Worm (Caenorhabditis elegans) whole organism, L4 larva: ENCODE measurements around the gene dmd-3.

Experiments
- egl-27 ChIP-seq: sonication (generic microtip); optimal IDR thresholded peaks from 3 replicates; lab custom pipeline; 2017; ENCODE audit warnings: missing biosample characterization, missing genetic modification reagents, missing genetic modification characterization
- mep-1 ChIP-seq: fragments of 150-350 bp; sonication (generic microtip); optimal IDR thresholded peaks from 3 replicates; lab custom pipeline; 2014; ENCODE audit warnings: missing biosample characterization, missing genetic modification characterization
- nhr-25 ChIP-seq: sonication (generic microtip); optimal IDR thresholded peaks from 2 replicates; lab custom pipeline; 2017; ENCODE audit warnings: missing genetic modification characterization, mild to moderate bottlenecking, missing compliant biosample characterization, antibody characterized with exemption, moderate library complexity, borderline replicate concordance; ENCODE audit not compliant: insufficient read depth
- nhr-77 ChIP-seq: fragments of 150-350 bp; optimal IDR thresholded peaks from 2 replicates; lab custom pipeline; 2014; ENCODE audit warnings: missing biosample characterization, missing genetic modification characterization
- rbr-2 ChIP-seq: sonication (generic microtip); optimal IDR thresholded peaks from 2 replicates; lab custom pipeline; 2016; ENCODE audit warnings: missing genotype, missing genetic modification characterization, missing compliant biosample characterization
- ztf-11 ChIP-seq: fragments of 150-350 bp; optimal IDR thresholded peaks from 2 replicates; lab custom pipeline; 2014; ENCODE audit warnings: missing biosample characterization, missing genetic modification characterization

DNA sequence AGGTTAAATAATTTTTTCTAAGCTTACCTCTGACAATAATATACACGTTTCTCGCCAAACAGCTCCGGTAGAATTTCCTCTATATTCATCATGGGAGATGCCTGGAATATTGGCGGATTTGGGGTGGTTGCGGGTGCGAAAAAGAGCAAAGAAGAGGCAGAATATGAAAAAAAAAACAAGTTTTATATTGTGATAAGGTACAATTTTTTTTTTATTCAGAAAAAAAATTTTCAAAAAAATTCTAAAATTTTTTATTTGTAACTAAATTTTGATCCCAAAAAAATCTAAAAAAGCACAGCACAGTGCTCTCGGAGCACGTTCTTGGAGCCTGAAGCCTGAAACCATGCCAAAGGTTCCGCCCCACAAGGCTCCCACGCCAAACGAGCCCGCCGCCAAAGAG lies at the start of gene dmd-3:
- no peak for TF ChIP-seq nhr-77
- TF ChIP-seq egl-27 (tag; lab: Kevin White, UChicago), result no peak
- no peak for TF ChIP-seq nhr-25 (tag; lab: Kevin White, UChicago)
- TF ChIP-seq mep-1, result no peak
- TF ChIP-seq rbr-2 (tag; lab: Kevin White, UChicago), result no peak
- no peak for TF ChIP-seq ztf-11
